Worm (Caenorhabditis elegans) whole organism, L1 larva: ENCODE data around the gene hap-1.

Experiments used
- Y116A8C.19 ChIP-seq: sonication (generic microtip); optimal IDR thresholded peaks from 2 replicates; lab custom pipeline; 2016; ENCODE audit warnings: missing compliant biosample characterization, missing genetic modification characterization, borderline replicate concordance
- efl-1 ChIP-seq, 4 experiments: fragments of 150-350 bp; optimal IDR thresholded peaks in 3 of 4; peaks in 1 of 4; 1 replicate in 1 of 4; 2 replicates in 3 of 4; lab custom pipeline; 2014; ENCODE audit warnings: missing biosample characterization in 2 of 4, missing genetic modification characterization in 2 of 4, missing genetic modification reagents in 2 of 4
- fkh-10 ChIP-seq: sonication (generic microtip); optimal IDR thresholded peaks from 2 replicates; lab custom pipeline; 2017; ENCODE audit warnings: missing biosample characterization, missing genetic modification reagents, missing genetic modification characterization
- lsy-2 ChIP-seq, 2 experiments: fragments of 150-350 bp; optimal IDR thresholded peaks; 2 replicates each; lab custom pipeline; 2014; ENCODE audit warnings: missing biosample characterization in 2 of 2, missing genetic modification characterization in 2 of 2
- mdl-1 ChIP-seq, 2 experiments: fragments of 150-350 bp; optimal IDR thresholded peaks; 2 replicates each; lab custom pipeline; 2014 to 2017; ENCODE audit warnings: missing biosample characterization in 2 of 2, missing genetic modification characterization in 2 of 2, inconsistent platforms in 1 of 2
- nhr-20 ChIP-seq: sonication (generic microtip); optimal IDR thresholded peaks from 2 replicates; lab custom pipeline; 2016; ENCODE audit warnings: mild to moderate bottlenecking, missing genetic modification characterization, missing compliant biosample characterization
- skn-1 ChIP-seq: fragments of 150-350 bp; optimal IDR thresholded peaks from 2 replicates; lab custom pipeline; 2014; ENCODE audit warnings: missing biosample characterization, missing genetic modification characterization
- snpc-4 ChIP-seq: fragments of 150-350 bp; optimal IDR thresholded peaks from 2 replicates; lab custom pipeline; 2014; ENCODE audit warnings: missing biosample characterization, missing genetic modification characterization
- ztf-4 ChIP-seq: fragments of 150-350 bp; optimal IDR thresholded peaks from 2 replicates; lab custom pipeline; 2014; ENCODE audit warnings: missing biosample characterization, missing genetic modification characterization

ce11 chrIII:5290230-5290629 lies 26.5 kb downstream of the hap-1 start:
- TF ChIP-seq nhr-20 (tag; lab: Kevin White, UChicago) = no peak
- TF ChIP-seq efl-1 (optimal IDR thresholded peaks at IDR 0.05; lab: Kevin White, UChicago) = no peak
- no peak for TF ChIP-seq efl-1 (GFP tag; optimal IDR thresholded peaks at IDR 0.05 in 1 of 2; lab: Kevin White, UChicago)
- TF ChIP-seq lsy-2 (tag; optimal IDR thresholded peaks at IDR 0.05; lab: Kevin White, UChicago) = no peak
- no peak for TF ChIP-seq fkh-10
- no peak for TF ChIP-seq Y116A8C.19 (tag; lab: Kevin White, UChicago)
- TF ChIP-seq mdl-1 (tag; optimal IDR thresholded peaks at IDR 0.05; lab: Kevin White, UChicago) = no peak
- TF ChIP-seq snpc-4 = no peak
- TF ChIP-seq skn-1 (tag; lab: Kevin White, UChicago) = no peak
- TF ChIP-seq ztf-4 (tag; lab: Kevin White, UChicago) = no peak
